Worm (Caenorhabditis elegans) whole organism, mixed stage, embryonic: ENCODE data around the gene ptr-8.

Experiments used
- ceh-83 ChIP-seq: fragments of 200-800 bp; sonication (Bioruptor generic); optimal IDR thresholded peaks from 2 replicates; lab custom pipeline; 2018; ENCODE audit warnings: mild to moderate bottlenecking, missing genetic modification characterization, missing compliant biosample characterization
- lsy-2 ChIP-seq: fragments of 150-350 bp; optimal IDR thresholded peaks from 2 replicates; lab custom pipeline; 2014; ENCODE audit warnings: missing biosample characterization, missing genetic modification characterization
- mep-1 ChIP-seq: fragments of 150-350 bp; optimal IDR thresholded peaks from 2 replicates; lab custom pipeline; 2017; ENCODE audit warnings: missing biosample characterization, missing genetic modification reagents, missing genetic modification characterization, inconsistent platforms

DNA sequence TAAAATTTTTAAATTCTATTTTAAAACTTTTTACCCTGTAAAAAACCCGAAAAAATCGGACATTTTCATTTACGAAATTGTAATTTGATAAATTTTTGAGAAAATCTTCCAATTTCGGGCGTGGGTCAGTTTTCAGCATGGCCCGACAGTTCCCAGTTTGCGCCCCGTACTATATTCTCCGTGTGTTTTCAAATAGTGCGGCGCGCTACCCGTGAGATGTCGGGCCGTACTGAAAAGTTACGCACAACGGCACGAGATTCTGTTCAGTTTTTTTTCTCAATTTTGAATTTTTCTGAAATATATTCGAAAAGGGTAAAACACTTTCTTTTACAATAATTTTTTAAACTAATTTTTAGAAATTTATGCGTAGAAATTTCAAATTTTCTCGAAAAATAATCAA is 42.0 kb upstream of the ptr-8 start:
- TF ChIP-seq mep-1 (no peak), lsy-2 (tag; lab: Kevin White, UChicago) (no peak), ceh-83 (GFP tag; lab: Kevin White, UChicago) (no peak)
